Worm (Caenorhabditis elegans): Measurements from ENCODE around the gene R11F4.2.
"Not testable (repeated sequence)": the region's sequence is repeated elsewhere in the genome, so short reads cannot be mapped to it uniquely, and the experiment has no call there.

R11F4.2 gene

DNA sequence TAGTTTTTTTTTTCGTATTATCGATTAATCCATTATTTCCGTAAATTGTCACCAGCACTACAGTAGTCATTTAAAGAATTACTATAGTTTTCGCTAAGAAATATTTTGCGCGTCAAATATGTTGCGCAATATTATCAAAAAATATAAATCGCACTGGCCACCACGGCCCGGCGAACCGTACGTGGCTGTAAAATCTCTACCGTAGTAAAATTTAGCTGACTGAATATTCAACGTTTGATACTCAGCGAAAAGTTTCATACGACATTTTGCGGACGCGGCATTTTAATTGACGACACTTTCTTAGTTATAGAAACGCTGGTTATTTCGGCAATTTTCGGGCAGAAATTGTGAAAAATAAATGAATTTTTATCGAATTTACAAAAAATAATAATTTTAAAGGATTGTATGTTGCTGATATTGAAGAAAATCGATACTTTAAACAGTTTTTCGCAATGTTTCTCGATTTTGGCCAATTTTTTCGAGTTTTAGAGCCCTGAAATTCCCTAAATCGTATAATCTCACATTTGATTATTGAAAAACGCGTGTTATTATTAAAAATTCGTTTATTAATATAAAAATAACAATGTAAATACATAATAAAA, 34.9 kb upstream of the R11F4.2 start (continued):
- TF ChIP-seq ceh-27 (GFP tag; optimal IDR thresholded peaks at IDR 0.05) = peak; percentile 40
- TF ChIP-seq madf-6 (GFP tag; IDR thresholded peaks at IDR 0.05) = peak; percentile 98
- TF ChIP-seq Y53G8AR.9 (GFP tag; conservative IDR thresholded peaks at IDR 0.05) = peak; percentile 100
- TF ChIP-seq lin-40 (tag; optimal IDR thresholded peaks at IDR 0.05) = peak; percentile 77
- peak; percentile 99 for TF ChIP-seq nfyb-1 (GFP tag; IDR thresholded peaks at IDR 0.05)
- peak; percentile 93 for TF ChIP-seq sea-2 (GFP tag; IDR thresholded peaks at IDR 0.05)
- TF ChIP-seq ztf-28 (GFP tag; IDR thresholded peaks at IDR 0.05) = peak; percentile 97
- peak; percentile 56 for TF ChIP-seq ZK185.1 (tag; optimal IDR thresholded peaks at IDR 0.05; ENCODE audit: poor library complexity, severe bottlenecking)
- peak; percentile 94 for TF ChIP-seq cebp-1 (GFP tag; IDR thresholded peaks at IDR 0.05)
- TF ChIP-seq cebp-1 (tag; optimal IDR thresholded peaks at IDR 0.05) = peak; percentile 72
- peak; percentile 90 for TF ChIP-seq hsf-1 (GFP tag; IDR thresholded peaks at IDR 0.05)
- TF ChIP-seq hmg-1.2 (GFP tag; IDR thresholded peaks at IDR 0.05) = peak; percentile 100
- TF ChIP-seq attf-3 (GFP tag; conservative IDR thresholded peaks at IDR 0.05) = peak; percentile 89
- TF ChIP-seq aptf-3 (GFP tag; IDR thresholded peaks at IDR 0.05) = 0 out of 2 replicates have a peak, but pooled peaks have one; percentile 59
- TF ChIP-seq Y79H2A.3 (GFP tag; conservative IDR thresholded peaks at IDR 0.05) = peak; percentile 87; the same call in 1 of the 2 replicates
- TF ChIP-seq Y56A3A.18 (GFP tag; IDR thresholded peaks at IDR 0.05) = peak; percentile 98
- peak; percentile 55 for TF ChIP-seq ztf-26 (tag; optimal IDR thresholded peaks at IDR 0.05)
- peak; percentile 37 for TF ChIP-seq repo-1 (tag; optimal IDR thresholded peaks at IDR 0.05)
- TF ChIP-seq F39B2.1 (GFP tag; IDR thresholded peaks at IDR 0.05) = peak; percentile 87
- not testable (repeated sequence) for TF ChIP-seq snpc-4 (GFP tag; optimal IDR thresholded peaks at IDR 0.05)
- TF ChIP-seq snpc-4 (tag; optimal IDR thresholded peaks at IDR 0.05) = peak in 2 of 4 experiments; percentile 22 to 45
- peak; percentile 87 for TF ChIP-seq attf-6 (GFP tag; IDR thresholded peaks at IDR 0.05)
- TF ChIP-seq Y67H2A.10 (GFP tag; conservative IDR thresholded peaks at IDR 0.05) = peak; percentile 92
- TF ChIP-seq him-1 (tag; optimal IDR thresholded peaks at IDR 0.05) = peak; percentile 52
- TF ChIP-seq F22D6.2 (tag; optimal IDR thresholded peaks at IDR 0.05) = peak; percentile 46
- peak; percentile 66 for TF ChIP-seq attf-5 (GFP tag; optimal IDR thresholded peaks at IDR 0.05)
- TF ChIP-seq aptf-2 (GFP tag; conservative IDR thresholded peaks at IDR 0.05) = peak; percentile 94
- TF ChIP-seq lir-1 (GFP tag; conservative IDR thresholded peaks at IDR 0.05) = peak; percentile 98
- peak; percentile 94 for TF ChIP-seq ztf-25 (GFP tag; IDR thresholded peaks at IDR 0.05)
- TF ChIP-seq B0336.3 (GFP tag; IDR thresholded peaks at IDR 0.05) = peak; percentile 36; the same call in 1 of the 2 replicates
- TF ChIP-seq egl-44 (GFP tag; IDR thresholded peaks at IDR 0.05) = peak; percentile 96
- TF ChIP-seq ceh-100 (GFP tag; IDR thresholded peaks at IDR 0.05) = peak; percentile 91
- TF ChIP-seq Y53F4B.3 (GFP tag; IDR thresholded peaks at IDR 0.05) = peak; percentile 73
- TF ChIP-seq ekl-4 (GFP tag; IDR thresholded peaks at IDR 0.05) = peak; percentile 98
- TF ChIP-seq let-526 (GFP tag; IDR thresholded peaks at IDR 0.05) = peak; percentile 99
- TF ChIP-seq tbp1 (GFP tag; optimal IDR thresholded peaks at IDR 0.05) = peak; percentile 51
- peak; percentile 41 for TF ChIP-seq unc-130 (GFP tag; optimal IDR thresholded peaks at IDR 0.05)
- peak; percentile 96 for TF ChIP-seq madf-8 (GFP tag; conservative IDR thresholded peaks at IDR 0.05)
- TF ChIP-seq B0019.2 (GFP tag; conservative IDR thresholded peaks at IDR 0.05) = peak; percentile 94
- TF ChIP-seq lsl-1 (GFP tag; optimal IDR thresholded peaks at IDR 0.05) = peak; percentile 69
- peak; percentile 94 for TF ChIP-seq hmg-20 (GFP tag; IDR thresholded peaks at IDR 0.05)
- peak; percentile 98 for TF ChIP-seq bed-2 (GFP tag; IDR thresholded peaks at IDR 0.05)
- TF ChIP-seq somi-1 (GFP tag; optimal IDR thresholded peaks at IDR 0.05) = peak; percentile 50
- peak; percentile 71 for TF ChIP-seq xnd-1 (tag; optimal IDR thresholded peaks at IDR 0.05)
- peak; percentile 98 for TF ChIP-seq ztf-6 (GFP tag; IDR thresholded peaks at IDR 0.05)
- peak; percentile 99 for TF ChIP-seq nhr-120 (GFP tag; IDR thresholded peaks at IDR 0.05)
- TF ChIP-seq lin-26 (GFP tag; IDR thresholded peaks at IDR 0.05) = peak; percentile 89
- peak; percentile 99 for TF ChIP-seq pbrm-1 (GFP tag; IDR thresholded peaks at IDR 0.05)

Measured in whole organism, young adult.